Worm (Caenorhabditis elegans) whole organism, late embryonic: ENCODE measurements around the gene col-69.

Experiments used
- T23F11.4 ChIP-seq: fragments of 200-800 bp; sonication (Bioruptor generic); optimal IDR thresholded peaks from 2 replicates; lab custom pipeline; 2018; ENCODE audit warnings: mild to moderate bottlenecking, missing genetic modification characterization, missing compliant biosample characterization
- ahr-1 ChIP-seq: sonication (generic microtip); optimal IDR thresholded peaks from 2 replicates; lab custom pipeline; 2016; ENCODE audit warnings: missing genetic modification characterization, missing compliant biosample characterization
- ceh-18 ChIP-seq: sonication (generic microtip); optimal IDR thresholded peaks from 2 replicates; lab custom pipeline; 2016; ENCODE audit warnings: missing genetic modification characterization, missing compliant biosample characterization
- ceh-19 ChIP-seq: fragments of 200-800 bp; sonication (Bioruptor generic); optimal IDR thresholded peaks from 2 replicates; lab custom pipeline; 2018; ENCODE audit warnings: mild to moderate bottlenecking, missing genetic modification characterization, missing compliant biosample characterization
- ceh-22 ChIP-seq: sonication (generic microtip); optimal IDR thresholded peaks from 2 replicates; lab custom pipeline; 2017; ENCODE audit warnings: missing biosample characterization, missing genetic modification characterization
- ceh-30 ChIP-seq: fragments of 150-350 bp; optimal IDR thresholded peaks from 2 replicates; lab custom pipeline; 2014; ENCODE audit warnings: missing biosample characterization, missing genetic modification characterization
- ceh-34 ChIP-seq: sonication (generic microtip); optimal IDR thresholded peaks from 2 replicates; lab custom pipeline; 2016; ENCODE audit warnings: mild to moderate bottlenecking, missing genetic modification characterization, missing compliant biosample characterization
- ceh-6 ChIP-seq: fragments of 200-800 bp; sonication (Bioruptor generic); optimal IDR thresholded peaks from 2 replicates; lab custom pipeline; 2018; ENCODE audit warnings: mild to moderate bottlenecking, missing genetic modification characterization, missing compliant biosample characterization
- ceh-9 ChIP-seq: sonication (generic microtip); optimal IDR thresholded peaks from 2 replicates; lab custom pipeline; 2016; ENCODE audit warnings: mild to moderate bottlenecking, missing genetic modification characterization, inconsistent platforms, missing compliant biosample characterization
- ets-4 ChIP-seq: sonication (generic microtip); optimal IDR thresholded peaks from 2 replicates; lab custom pipeline; 2016; ENCODE audit warnings: missing genetic modification characterization, missing compliant biosample characterization
- fkh-10 ChIP-seq: fragments of 150-350 bp; optimal IDR thresholded peaks from 2 replicates; lab custom pipeline; 2014; ENCODE audit warnings: missing biosample characterization, missing genetic modification reagents, missing genetic modification characterization
- lim-6 ChIP-seq: sonication (generic microtip); optimal IDR thresholded peaks from 2 replicates; lab custom pipeline; 2016; ENCODE audit warnings: missing genetic modification characterization, missing compliant biosample characterization
- mec-3 ChIP-seq: sonication (generic microtip); optimal IDR thresholded peaks from 2 replicates; lab custom pipeline; 2016; ENCODE audit warnings: borderline replicate concordance, missing genetic modification characterization, missing compliant biosample characterization
- nhr-232 ChIP-seq: sonication (generic microtip); optimal IDR thresholded peaks from 2 replicates; lab custom pipeline; 2016; ENCODE audit warnings: missing genetic modification characterization, missing compliant biosample characterization
- pag-3 ChIP-seq: sonication (generic microtip); optimal IDR thresholded peaks from 2 replicates; lab custom pipeline; 2016; ENCODE audit warnings: missing compliant biosample characterization, missing genetic modification characterization, borderline replicate concordance
- pha-2 ChIP-seq: sonication (generic microtip); optimal IDR thresholded peaks from 2 replicates; lab custom pipeline; 2017; ENCODE audit warnings: mild to moderate bottlenecking, missing genetic modification characterization, missing compliant biosample characterization
- pha-4 ChIP-seq: fragments of 150-350 bp; optimal IDR thresholded peaks from 2 replicates; lab custom pipeline; 2018; ENCODE audit warnings: missing biosample characterization, missing genetic modification reagents, missing genetic modification characterization
- pros-1 ChIP-seq: fragments of 150-350 bp; optimal IDR thresholded peaks from 2 replicates; lab custom pipeline; 2014; ENCODE audit warnings: missing biosample characterization, missing genetic modification reagents, missing genetic modification characterization
- rnt-1 ChIP-seq: sonication (generic microtip); optimal IDR thresholded peaks from 2 replicates; lab custom pipeline; 2016; ENCODE audit warnings: missing genetic modification characterization, missing compliant biosample characterization
- sox-2 ChIP-seq: fragments of 200-800 bp; sonication (Bioruptor generic); IDR thresholded peaks from 2 replicates; pipeline ENCODE4 v1.3.6; 2022; ENCODE audit warnings: missing genetic modification reagents, missing genetic modification characterization, missing compliant biosample characterization
- tbx-7 ChIP-seq: sonication (generic microtip); optimal IDR thresholded peaks from 2 replicates; lab custom pipeline; 2016; ENCODE audit warnings: missing genotype, missing genetic modification characterization, missing compliant biosample characterization
- unc-3 ChIP-seq, 2 experiments: fragments of 200-800 bp in 1 of 2; sonication (Bioruptor generic) in 1 of 2; sonication (generic microtip) in 1 of 2; conservative IDR thresholded peaks in 1 of 2; optimal IDR thresholded peaks in 1 of 2; 2 replicates each; pipeline versions ENCODE4 v1.3.6 to Lab custom; 2016 to 2022; ENCODE audit warnings: missing compliant biosample characterization in 2 of 2, missing genetic modification characterization in 2 of 2, missing genetic modification reagents in 1 of 2
- unc-55 ChIP-seq: sonication (generic microtip); optimal IDR thresholded peaks from 2 replicates; lab custom pipeline; 2017; ENCODE audit warnings: missing biosample characterization, missing genetic modification reagents, missing genetic modification characterization

Gene col-69

ce11 chrII:255124-255523, 50.4 kb downstream of the col-69 start (continued):
- TF ChIP-seq unc-3 (GFP tag; conservative IDR thresholded peaks at IDR 0.05; lab: Robert Waterston, UW), result peak; percentile 71; the same call in 1 of the 2 replicates
- peak; percentile 58 for TF ChIP-seq unc-3 (tag; optimal IDR thresholded peaks at IDR 0.05; lab: Kevin White, UChicago)
- peak; percentile 84 for TF ChIP-seq pag-3 (tag; lab: Kevin White, UChicago)
- peak; percentile 57 for TF ChIP-seq nhr-232 (tag; lab: Kevin White, UChicago)
- TF ChIP-seq ahr-1 (tag; lab: Kevin White, UChicago), result peak; percentile 57
- TF ChIP-seq ceh-34 (tag; lab: Kevin White, UChicago), result peak; percentile 88
- peak; percentile 85 for TF ChIP-seq mec-3 (tag; lab: Kevin White, UChicago)
- peak; percentile 94 for TF ChIP-seq rnt-1 (tag; lab: Kevin White, UChicago)
- peak; percentile 61 for TF ChIP-seq unc-55 (GFP tag; lab: Kevin White, UChicago)
- peak; percentile 60 for TF ChIP-seq ets-4 (tag; lab: Kevin White, UChicago)
- peak; percentile 56 for TF ChIP-seq T23F11.4 (GFP tag; lab: Kevin White, UChicago)
- no peak for TF ChIP-seq pha-4 (tag; lab: Kevin White, UChicago)
- no peak for TF ChIP-seq sox-2 (GFP tag; lab: Robert Waterston, UW)
- no peak for TF ChIP-seq ceh-9 (tag; lab: Kevin White, UChicago)
- TF ChIP-seq ceh-18 (tag; lab: Kevin White, UChicago), result peak; percentile 92
- TF ChIP-seq ceh-30 (tag; lab: Kevin White, UChicago), result peak; percentile 68
- TF ChIP-seq fkh-10 (GFP tag; lab: Kevin White, UChicago), result peak; percentile 84
- TF ChIP-seq ceh-22 (tag; lab: Kevin White, UChicago), result no peak
- peak; percentile 74 for TF ChIP-seq ceh-19 (GFP tag; lab: Kevin White, UChicago)
- TF ChIP-seq ceh-6 (GFP tag; lab: Kevin White, UChicago), result peak; percentile 59
- TF ChIP-seq pros-1 (tag; lab: Kevin White, UChicago), result no peak
- TF ChIP-seq lim-6 (tag; lab: Kevin White, UChicago), result no peak
- TF ChIP-seq pha-2 (tag; lab: Kevin White, UChicago), result peak; percentile 74
- peak; percentile 77 for TF ChIP-seq tbx-7 (tag; lab: Kevin White, UChicago)
- TF ChIP-seq, all 69 proteins: peak for 60
